Worm (Caenorhabditis elegans): ENCODE measurements around the gene K11D9.3.

K11D9.3 gene

ce11 chrIII:10783052-10783451, 19.0 kb downstream of the K11D9.3 start:
- TF ChIP-seq T20F7.1 (GFP tag; optimal IDR thresholded peaks at IDR 0.05) (no peak), hif-1 (tag; optimal IDR thresholded peaks at IDR 0.05) (no peak), fkh-10 (GFP tag; optimal IDR thresholded peaks at IDR 0.05) (no peak), ces-1 (GFP tag; optimal IDR thresholded peaks at IDR 0.05) (no peak), spr-1 (tag; optimal IDR thresholded peaks at IDR 0.05) (no peak), vab-7 (GFP tag; IDR thresholded peaks at IDR 0.05) (no peak), egl-27 (tag; optimal IDR thresholded peaks at IDR 0.05) (no peak)

- TF ChIP-seq lim-7 (GFP tag; IDR thresholded peaks at IDR 0.05), result no peak
Observed at ce11 chrIII:10781553-10781952, 20.5 kb downstream of the K11D9.3 start, which contains the start of gene ptr-19. TSS of gene ptr-19 (plus strand) at chrIII:10781853.

- TF ChIP-seq fos-1 (tag; optimal IDR thresholded peaks at IDR 0.05) (no peak), nhr-48 (tag; optimal IDR thresholded peaks at IDR 0.05) (no peak), cey-2 (tag; optimal IDR thresholded peaks at IDR 0.05; ENCODE audit: borderline replicate concordance, insufficient read depth) (no peak), gei-8 (GFP tag; optimal IDR thresholded peaks at IDR 0.05) (no peak), unc-62 (GFP tag; optimal IDR thresholded peaks at IDR 0.05 in 1 of 2) (peak in 1 of 2 experiments; percentile 58), unc-62 (tag; optimal IDR thresholded peaks at IDR 0.05) (no peak), aha-1 (tag) (peak; percentile 79)
Observed at ce11 chrIII:10769693-10770092, 32.3 kb downstream of the K11D9.3 start.

- TF ChIP-seq vab-7 (GFP tag; IDR thresholded peaks at IDR 0.05), result no peak
- no peak for TF ChIP-seq daf-16 (GFP tag; optimal IDR thresholded peaks at IDR 0.05)
- TF ChIP-seq daf-16 (tag; optimal IDR thresholded peaks at IDR 0.05), result peak; percentile 20
- TF ChIP-seq mep-1 (tag; optimal IDR thresholded peaks at IDR 0.05), result peak; percentile 34
- peak; percentile 70 for TF ChIP-seq ama-1 (optimal IDR thresholded peaks at IDR 0.05)
- peak; percentile 81 for TF ChIP-seq aha-1 (tag)
- TF ChIP-seq dmd-8 (GFP tag; IDR thresholded peaks at IDR 0.05), result no peak
Observed at ce11 chrIII:10763032-10763431, 39.0 kb downstream of the K11D9.3 start, which contains the start of gene dpy-28. TSS of gene dpy-28 (plus strand) at chrIII:10763131.

ce11 chrIII:10759050-10760023, 42.7 kb downstream of the K11D9.3 start, which contains the start of gene tasp-1:
TSS of gene tasp-1 (plus strand) at chrIII:10759307.
- TF ChIP-seq madf-5 (GFP tag; IDR thresholded peaks at IDR 0.05) (peak; percentile 99), ama-1 (optimal IDR thresholded peaks at IDR 0.05) (peak; percentile 77), Y5F2A.4 (GFP tag; optimal IDR thresholded peaks at IDR 0.05) (peak; percentile 96), hmg-1.1 (GFP tag; IDR thresholded peaks at IDR 0.05) (peak; percentile 100), tag-97 (GFP tag; IDR thresholded peaks at IDR 0.05) (peak; percentile 96), fos-1 (tag; optimal IDR thresholded peaks at IDR 0.05) (peak; percentile 91), pha-4 (GFP tag; IDR thresholded peaks at IDR 0.05) (peak; percentile 99), pha-4 (tag; optimal IDR thresholded peaks at IDR 0.05) (no peak), F44E2.7 (GFP tag; IDR thresholded peaks at IDR 0.05) (peak; percentile 100), ceh-82 (tag; optimal IDR thresholded peaks at IDR 0.05) (peak; percentile 88), nhr-10 (tag; optimal IDR thresholded peaks at IDR 0.05) (peak; percentile 100), dmd-9 (GFP tag; IDR thresholded peaks at IDR 0.05) (peak; percentile 99), vab-7 (GFP tag; IDR thresholded peaks at IDR 0.05) (peak; percentile 100), saeg-2 (GFP tag; IDR thresholded peaks at IDR 0.05) (peak; percentile 100), lin-29 (GFP tag; IDR thresholded peaks at IDR 0.05) (peak; percentile 99), unc-130 (GFP tag; optimal IDR thresholded peaks at IDR 0.05) (peak; percentile 99), lin-15B (tag; optimal IDR thresholded peaks at IDR 0.05) (peak; percentile 99), lin-13 (GFP tag; optimal IDR thresholded peaks at IDR 0.05) (peak; percentile 100), nhr-25 (tag; optimal IDR thresholded peaks at IDR 0.05; ENCODE audit: borderline replicate concordance, insufficient read depth) (peak; percentile 99), mep-1 (tag; optimal IDR thresholded peaks at IDR 0.05) (peak; percentile 100), F49E8.2 (tag; optimal IDR thresholded peaks at IDR 0.05; ENCODE audit: borderline replicate concordance) (peak; percentile 95), ceh-28 (tag; optimal IDR thresholded peaks at IDR 0.05) (peak; percentile 96), nhr-11 (tag; optimal IDR thresholded peaks at IDR 0.05) (peak; percentile 100), aly-2 (tag; optimal IDR thresholded peaks at IDR 0.05) (peak; percentile 94), arid-1 (GFP tag; conservative IDR thresholded peaks at IDR 0.05) (peak; percentile 99), T26A8.4 (GFP tag; IDR thresholded peaks at IDR 0.05) (peak; percentile 100)

All from whole organism, L4 larva.